Fruit fly (Drosophila melanogaster) whole organism, embryonic: ENCODE measurements around the gene sad.

ENCODE experiments used
- Aef1 ChIP-seq: fragments of 200-800 bp; sonication (Bioruptor generic); IDR thresholded peaks from 3 replicates; pipeline ENCODE4 v1.3.6; 2022; ENCODE audit warnings: missing biosample characterization, missing genetic modification characterization
- CG10147 ChIP-seq: fragments of 200-800 bp; sonication (Bioruptor generic); optimal IDR thresholded peaks from 2 replicates; lab custom pipeline; 2019; ENCODE audit warnings: missing biosample characterization, mild to moderate bottlenecking, missing genetic modification characterization, moderate library complexity
- CG10267 ChIP-seq: fragments of 200-800 bp; sonication (Bioruptor generic); optimal IDR thresholded peaks from 2 replicates; lab custom pipeline; 2018; ENCODE audit warnings: missing biosample characterization, mild to moderate bottlenecking, missing genetic modification characterization, moderate library complexity
- CG10654 ChIP-seq: fragments of 200-800 bp; sonication (Bioruptor generic); optimal IDR thresholded peaks from 2 replicates; lab custom pipeline; 2016; ENCODE audit warnings: missing biosample characterization, missing genetic modification characterization
- CG10959 ChIP-seq: fragments of 200-800 bp; sonication (Bioruptor generic); IDR thresholded peaks from 2 replicates; pipeline ENCODE4 v1.3.6; 2022; ENCODE audit warnings: missing biosample characterization, missing genetic modification characterization
- CG11093 ChIP-seq: fragments of 200-800 bp; sonication (Bioruptor generic); IDR thresholded peaks from 3 replicates; pipeline ENCODE4 v1.3.6; 2022; ENCODE audit warnings: missing biosample characterization, missing genetic modification characterization
- CG11247 ChIP-seq: fragments of 200-800 bp; sonication (Bioruptor generic); IDR thresholded peaks from 2 replicates; pipeline ENCODE4 v1.3.6; 2022; ENCODE audit warnings: missing biosample characterization, missing genetic modification characterization
- CG11504 ChIP-seq: fragments of 200-800 bp; sonication (Bioruptor generic); optimal IDR thresholded peaks from 3 replicates; lab custom pipeline; 2019; ENCODE audit warnings: missing biosample characterization, mild to moderate bottlenecking, missing genetic modification characterization, moderate library complexity
- CG12155 ChIP-seq: fragments of 200-800 bp; sonication (Bioruptor generic); optimal IDR thresholded peaks from 3 replicates; lab custom pipeline; 2016; ENCODE audit warnings: missing biosample characterization, missing genetic modification characterization
- CG12299 ChIP-seq: fragments of 200-800 bp; sonication (Bioruptor generic); optimal IDR thresholded peaks from 2 replicates; lab custom pipeline; 2018; ENCODE audit warnings: missing biosample characterization, mild to moderate bottlenecking, missing genetic modification characterization
- CG13287 ChIP-seq: fragments of 200-800 bp; sonication (Bioruptor generic); IDR thresholded peaks from 2 replicates; pipeline ENCODE4 v1.3.6; 2022; ENCODE audit warnings: missing biosample characterization, missing genetic modification characterization; ENCODE audit not compliant: partially characterized antibody
- CG15601 ChIP-seq: fragments of 200-800 bp; sonication (Bioruptor generic); optimal IDR thresholded peaks from 3 replicates; lab custom pipeline; 2019; ENCODE audit warnings: missing biosample characterization, mild to moderate bottlenecking, missing genetic modification characterization, moderate library complexity
- CG1603 ChIP-seq: fragments of 200-800 bp; sonication (Bioruptor generic); optimal IDR thresholded peaks from 2 replicates; lab custom pipeline; 2019; ENCODE audit warnings: missing biosample characterization, mild to moderate bottlenecking, missing genetic modification characterization, moderate library complexity
- CG2875 ChIP-seq: fragments of 200-800 bp; sonication (Bioruptor generic); optimal IDR thresholded peaks from 2 replicates; lab custom pipeline; 2017; ENCODE audit warnings: missing biosample characterization, mild to moderate bottlenecking, missing genetic modification characterization, missing genetic modification reagents
- CG30403 ChIP-seq: fragments of 200-800 bp; sonication (Bioruptor generic); optimal IDR thresholded peaks from 3 replicates; lab custom pipeline; 2016; ENCODE audit warnings: missing biosample characterization, missing genetic modification characterization
- CG30431 ChIP-seq: fragments of 200-800 bp; sonication (Bioruptor generic); optimal IDR thresholded peaks from 2 replicates; lab custom pipeline; 2017; ENCODE audit warnings: missing biosample characterization, missing genetic modification characterization
- CG31388 ChIP-seq: fragments of 200-800 bp; sonication (Bioruptor generic); optimal IDR thresholded peaks from 2 replicates; lab custom pipeline; 2016; ENCODE audit warnings: missing biosample characterization, missing genetic modification characterization
- CG32532 ChIP-seq: fragments of 200-800 bp; sonication (Bioruptor generic); IDR thresholded peaks from 2 replicates; pipeline ENCODE4 v1.3.6; 2022; ENCODE audit warnings: missing biosample characterization, missing genetic modification characterization
- CG33557 ChIP-seq: fragments of 200-800 bp; sonication (Bioruptor generic); optimal IDR thresholded peaks from 2 replicates; lab custom pipeline; 2019; ENCODE audit warnings: missing biosample characterization, mild to moderate bottlenecking, missing genetic modification characterization, moderate library complexity
- CG3995 ChIP-seq: fragments of 200-800 bp; sonication (Bioruptor generic); optimal IDR thresholded peaks from 3 replicates; lab custom pipeline; 2016; ENCODE audit warnings: missing biosample characterization, missing genetic modification characterization
- CG4282 ChIP-seq: fragments of 200-800 bp; sonication (Bioruptor generic); optimal IDR thresholded peaks from 2 replicates; lab custom pipeline; 2016; ENCODE audit warnings: missing biosample characterization, missing genetic modification characterization
- CG43689 ChIP-seq: fragments of 200-800 bp; sonication (Bioruptor generic); IDR thresholded peaks from 2 replicates; pipeline ENCODE4 v1.3.6; 2022; ENCODE audit warnings: missing biosample characterization, missing genetic modification characterization
- CG4404 ChIP-seq: fragments of 200-800 bp; sonication (Bioruptor generic); IDR thresholded peaks from 2 replicates; pipeline ENCODE4 v1.3.6; 2022; ENCODE audit warnings: missing biosample characterization, missing genetic modification characterization
- CG6654 ChIP-seq: fragments of 200-800 bp; sonication (Bioruptor generic); optimal IDR thresholded peaks from 2 replicates; lab custom pipeline; 2017; ENCODE audit warnings: missing biosample characterization, mild to moderate bottlenecking, missing genetic modification characterization
- CoRest ChIP-seq: fragments of 200-800 bp; sonication (Bioruptor generic); optimal IDR thresholded peaks from 3 replicates; lab custom pipeline; 2018; ENCODE audit warnings: missing biosample characterization, mild to moderate bottlenecking, missing genetic modification characterization, moderate library complexity
- Elba2 ChIP-seq: fragments of 200-800 bp; sonication (Bioruptor generic); optimal IDR thresholded peaks from 3 replicates; lab custom pipeline; 2016; ENCODE audit warnings: missing biosample characterization, missing genetic modification characterization
- Ets97D ChIP-seq: fragments of 200-800 bp; sonication (Bioruptor generic); optimal IDR thresholded peaks from 3 replicates; lab custom pipeline; 2016; ENCODE audit warnings: missing biosample characterization, missing genetic modification characterization
- Fer3 ChIP-seq: fragments of 200-800 bp; sonication (Bioruptor generic); optimal IDR thresholded peaks from 2 replicates; lab custom pipeline; 2018; ENCODE audit warnings: missing biosample characterization, mild to moderate bottlenecking, missing genetic modification characterization, moderate library complexity
- HLH3B ChIP-seq: fragments of 200-800 bp; sonication (Bioruptor generic); IDR thresholded peaks from 2 replicates; pipeline ENCODE4 v1.3.6; 2022; ENCODE audit warnings: missing biosample characterization, missing genetic modification characterization
- Hmr ChIP-seq: fragments of 200-800 bp; sonication (Bioruptor generic); optimal IDR thresholded peaks from 3 replicates; lab custom pipeline; 2017; ENCODE audit warnings: mild to moderate bottlenecking, missing biosample characterization, missing genetic modification reagents, missing genetic modification characterization
- NfI ChIP-seq: fragments of 200-800 bp; sonication (Bioruptor generic); optimal IDR thresholded peaks from 3 replicates; lab custom pipeline; 2018; ENCODE audit warnings: missing biosample characterization, mild to moderate bottlenecking, missing genetic modification characterization, moderate library complexity
- Optix ChIP-seq: fragments of 200-800 bp; sonication (Bioruptor generic); IDR thresholded peaks from 3 replicates; pipeline ENCODE4 v1.3.6; 2022; ENCODE audit warnings: missing biosample characterization, missing genetic modification characterization
- Spps ChIP-seq: fragments of 200-800 bp; sonication (Bioruptor generic); optimal IDR thresholded peaks from 2 replicates; lab custom pipeline; 2018; ENCODE audit warnings: missing biosample characterization, mild to moderate bottlenecking, missing genetic modification characterization
- az2 ChIP-seq: fragments of 200-800 bp; sonication (Bioruptor generic); optimal IDR thresholded peaks from 3 replicates; lab custom pipeline; 2016; ENCODE audit warnings: missing biosample characterization, missing genetic modification characterization
- crp ChIP-seq, 2 experiments: fragments of 200-800 bp; sonication (Bioruptor generic); optimal IDR thresholded peaks; 2 replicates in 1 of 2; 3 replicates in 1 of 2; lab custom pipeline; 2017; ENCODE audit warnings: missing biosample characterization in 2 of 2, missing genetic modification characterization in 2 of 2, mild to moderate bottlenecking in 1 of 2, moderate library complexity in 1 of 2
- cwo ChIP-seq: fragments of 200-800 bp; sonication (Bioruptor generic); optimal IDR thresholded peaks from 3 replicates; lab custom pipeline; 2017; ENCODE audit warnings: missing biosample characterization, missing genetic modification characterization, mild to moderate bottlenecking, moderate library complexity, missing genetic modification reagents
- da ChIP-seq: fragments of 200-800 bp; sonication (Bioruptor generic); optimal IDR thresholded peaks from 2 replicates; lab custom pipeline; 2016; ENCODE audit warnings: missing biosample characterization, missing genetic modification characterization
- danr ChIP-seq: fragments of 200-800 bp; sonication (Bioruptor generic); IDR thresholded peaks from 2 replicates; pipeline ENCODE4 v1.3.6; 2022; ENCODE audit warnings: missing biosample characterization, missing genetic modification characterization
- exex ChIP-seq: fragments of 200-800 bp; sonication (Bioruptor generic); optimal IDR thresholded peaks from 4 replicates; lab custom pipeline; 2018; ENCODE audit warnings: missing biosample characterization, mild to moderate bottlenecking, missing genetic modification characterization, moderate library complexity
- hbn ChIP-seq: fragments of 200-800 bp; sonication (Bioruptor generic); IDR thresholded peaks from 2 replicates; pipeline ENCODE4 v1.3.6; 2022; ENCODE audit warnings: missing biosample characterization, missing genetic modification characterization; ENCODE audit not compliant: partially characterized antibody
- her ChIP-seq: fragments of 200-800 bp; sonication (Bioruptor generic); optimal IDR thresholded peaks from 2 replicates; lab custom pipeline; 2016; ENCODE audit warnings: missing biosample characterization, missing genetic modification characterization
- knrl ChIP-seq: fragments of 200-800 bp; sonication (Bioruptor generic); IDR thresholded peaks from 3 replicates; pipeline ENCODE4 v1.3.6; 2022; ENCODE audit warnings: missing biosample characterization, missing genetic modification characterization; ENCODE audit not compliant: partially characterized antibody
- odd ChIP-seq: fragments of 200-800 bp; sonication (Bioruptor generic); optimal IDR thresholded peaks from 2 replicates; lab custom pipeline; 2017; ENCODE audit warnings: missing biosample characterization, mild to moderate bottlenecking, missing genetic modification characterization
- pros ChIP-seq: fragments of 200-800 bp; sonication (Bioruptor generic); optimal IDR thresholded peaks from 3 replicates; lab custom pipeline; 2019; ENCODE audit warnings: missing biosample characterization, mild to moderate bottlenecking, missing genetic modification characterization, moderate library complexity
- psq ChIP-seq: fragments of 200-800 bp; sonication (Bioruptor generic); optimal IDR thresholded peaks from 2 replicates; lab custom pipeline; 2017; ENCODE audit warnings: missing biosample characterization, missing genetic modification characterization
- shn ChIP-seq: fragments of 200-800 bp; sonication (Bioruptor generic); optimal IDR thresholded peaks from 3 replicates; lab custom pipeline; 2016; ENCODE audit warnings: missing biosample characterization, missing genetic modification characterization
- stc ChIP-seq: fragments of 200-800 bp; sonication (Bioruptor generic); IDR thresholded peaks from 2 replicates; pipeline ENCODE4 v1.3.6; 2022; ENCODE audit warnings: missing biosample characterization, missing genetic modification characterization
- tap ChIP-seq: fragments of 200-800 bp; optimal IDR thresholded peaks from 3 replicates; lab custom pipeline; 2019; ENCODE audit warnings: missing biosample characterization, mild to moderate bottlenecking, missing genetic modification characterization, moderate library complexity
- vvl ChIP-seq: fragments of 200-800 bp; sonication (Bioruptor generic); IDR thresholded peaks from 2 replicates; pipeline ENCODE4 v1.3.6; 2022; ENCODE audit warnings: missing biosample characterization, missing genetic modification characterization
- zen2 ChIP-seq: fragments of 200-800 bp; sonication (Bioruptor generic); IDR thresholded peaks from 3 replicates; pipeline ENCODE4 v1.3.6; 2022; ENCODE audit warnings: missing biosample characterization, missing genetic modification characterization; ENCODE audit not compliant: partially characterized antibody
- zfh1 ChIP-seq: fragments of 200-800 bp; sonication (Bioruptor generic); IDR thresholded peaks from 3 replicates; pipeline ENCODE4 v1.3.6; 2022; ENCODE audit warnings: missing biosample characterization, missing genetic modification characterization

The sad gene

dm6 chr3R:11851939-11852338, 25.1 kb upstream of the sad start (continued):
- TF ChIP-seq da (GFP tag; lab: Kevin White, UChicago) = no peak
- 0 out of 2 replicates have a peak, but pooled peaks have one; percentile 14 for TF ChIP-seq danr
- no peak for TF ChIP-seq CG30431 (GFP tag; lab: Kevin White, UChicago)
- TF ChIP-seq CG11247 (GFP tag; lab: Robert Waterston, UW) = no peak
- no peak for TF ChIP-seq zen2 (GFP tag; lab: Robert Waterston, UW)
- no peak for TF ChIP-seq Elba2 (GFP tag; lab: Kevin White, UChicago)
- TF ChIP-seq CG1603 (tag; lab: Kevin White, UChicago) = peak; percentile 53
- TF ChIP-seq CG15601 = peak; percentile 73
- peak; percentile 49 for TF ChIP-seq HLH3B (GFP tag; lab: Robert Waterston, UW)
- TF ChIP-seq hbn = no peak
- no peak for TF ChIP-seq Optix (GFP tag; lab: Robert Waterston, UW)
- no peak for TF ChIP-seq shn (GFP tag; lab: Kevin White, UChicago)
- no peak for TF ChIP-seq CG10959 (GFP tag; lab: Robert Waterston, UW)
- no peak for TF ChIP-seq NfI (GFP tag; lab: Kevin White, UChicago)
- peak; percentile 46; the same call in 1 of the 2 replicates for TF ChIP-seq stc (GFP tag; lab: Robert Waterston, UW)
- peak; percentile 25 for TF ChIP-seq CG33557 (GFP tag; lab: Kevin White, UChicago)
- TF ChIP-seq CG32532 (GFP tag; lab: Robert Waterston, UW) = no peak
- no peak for TF ChIP-seq pros
- TF ChIP-seq CG30403 (GFP tag; lab: Kevin White, UChicago) = peak; percentile 11
- no peak for TF ChIP-seq CG4282 (GFP tag; lab: Kevin White, UChicago)
- no peak for TF ChIP-seq knrl
- peak; percentile 52 for TF ChIP-seq Spps (tag; lab: Kevin White, UChicago)
- peak; percentile 20; the same call in 1 of the 3 replicates for TF ChIP-seq Aef1 (GFP tag; lab: Robert Waterston, UW)
- no peak for TF ChIP-seq Hmr
- no peak for TF ChIP-seq cwo (GFP tag; lab: Kevin White, UChicago)
- no peak for TF ChIP-seq CG10147 (GFP tag; lab: Kevin White, UChicago)
- TF ChIP-seq CG10267 (tag; lab: Kevin White, UChicago) = peak; percentile 51
- TF ChIP-seq CG11093 (GFP tag; lab: Robert Waterston, UW) = 0 out of 3 replicates have a peak, but pooled peaks have one; percentile 10
- peak; percentile 65 for TF ChIP-seq CoRest (tag; lab: Kevin White, UChicago)
- no peak for TF ChIP-seq CG10654
- no peak for TF ChIP-seq CG12155 (GFP tag; lab: Kevin White, UChicago)
- no peak for TF ChIP-seq her (GFP tag; lab: Kevin White, UChicago)
- TF ChIP-seq crp (GFP tag; optimal IDR thresholded peaks at IDR 0.05; lab: Kevin White, UChicago) = no peak
- TF ChIP-seq CG12299 (tag; lab: Kevin White, UChicago) = peak; percentile 29
- no peak for TF ChIP-seq psq (GFP tag; lab: Kevin White, UChicago)
- 0 out of 3 replicates have a peak, but pooled peaks have one; percentile 20 for TF ChIP-seq zfh1 (GFP tag; lab: Robert Waterston, UW)
- no peak for TF ChIP-seq exex (tag; lab: Kevin White, UChicago)
- peak; percentile 6 for TF ChIP-seq CG31388 (GFP tag; lab: Kevin White, UChicago)
- TF ChIP-seq tap (tag; lab: Kevin White, UChicago) = peak; percentile 68
- TF ChIP-seq CG4404 = no peak
- no peak for TF ChIP-seq CG3995
- no peak for TF ChIP-seq CG43689 (GFP tag; lab: Robert Waterston, UW)
- TF ChIP-seq CG6654 (GFP tag; lab: Kevin White, UChicago) = no peak
- TF ChIP-seq vvl (GFP tag; lab: Robert Waterston, UW) = peak; percentile 71
- no peak for TF ChIP-seq az2 (GFP tag; lab: Kevin White, UChicago)
- TF ChIP-seq Ets97D (GFP tag; lab: Kevin White, UChicago) = no peak
- TF ChIP-seq odd = peak; percentile 6
- peak; percentile 26 for TF ChIP-seq Fer3
- peak; percentile 60 for TF ChIP-seq CG2875
- TF ChIP-seq CG13287 (GFP tag; lab: Robert Waterston, UW) = no peak
- peak; percentile 73 for TF ChIP-seq CG11504 (tag; lab: Kevin White, UChicago)
